Fruit fly (Drosophila melanogaster): ENCODE data around the gene CG1927.

DNA sequence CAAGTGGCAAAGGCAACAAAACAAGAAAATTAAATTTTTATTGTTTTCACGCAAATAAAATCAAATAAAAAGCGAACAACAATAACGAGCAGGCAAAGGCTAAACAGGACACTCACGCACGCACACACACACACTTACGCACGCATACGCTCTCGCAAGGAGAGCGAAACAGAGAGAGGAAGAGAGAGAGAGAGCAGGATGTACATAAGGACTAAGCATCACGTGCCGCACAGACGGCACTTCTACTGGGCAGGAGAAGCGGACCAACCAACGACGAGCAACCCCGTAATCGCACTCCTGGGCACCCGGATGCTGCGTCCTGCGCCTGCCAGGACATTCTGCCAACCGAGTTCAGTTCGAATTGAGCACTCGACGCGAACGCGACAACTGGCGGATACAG, 48.9 kb downstream of the CG1927 start, which contains the start of gene Dbx:
- TF ChIP-seq Abd-B (GFP tag; optimal IDR thresholded peaks at IDR 0.05) (no peak), Hr83 (GFP tag; optimal IDR thresholded peaks at IDR 0.05; ENCODE audit: poor library complexity, severe bottlenecking) (no peak), pan (optimal IDR thresholded peaks at IDR 0.05) (no peak), Vsx2 (GFP tag; optimal IDR thresholded peaks at IDR 0.05; ENCODE audit: partially characterized antibody) (no peak), CG9705 (GFP tag; optimal IDR thresholded peaks at IDR 0.05) (no peak)

All from whole organism, wandering third instar larva.